Worm (Caenorhabditis elegans) whole organism, L4/young adult: ENCODE measurements around the gene patr-1.

Source experiments
- W03F9.2 ChIP-seq: fragments of 150-350 bp; optimal IDR thresholded peaks from 2 replicates; lab custom pipeline; 2014; ENCODE audit warnings: missing biosample characterization, missing genetic modification characterization
- dao-5 ChIP-seq: sonication (generic microtip); optimal IDR thresholded peaks from 2 replicates; lab custom pipeline; 2016; ENCODE audit warnings: missing genotype, missing genetic modification characterization, moderate library complexity, missing compliant biosample characterization
- him-1 ChIP-seq: sonication (generic microtip); optimal IDR thresholded peaks from 2 replicates; lab custom pipeline; 2016; ENCODE audit warnings: missing genotype, missing genetic modification reagents, missing genetic modification characterization, missing compliant biosample characterization

The patr-1 gene

DNA sequence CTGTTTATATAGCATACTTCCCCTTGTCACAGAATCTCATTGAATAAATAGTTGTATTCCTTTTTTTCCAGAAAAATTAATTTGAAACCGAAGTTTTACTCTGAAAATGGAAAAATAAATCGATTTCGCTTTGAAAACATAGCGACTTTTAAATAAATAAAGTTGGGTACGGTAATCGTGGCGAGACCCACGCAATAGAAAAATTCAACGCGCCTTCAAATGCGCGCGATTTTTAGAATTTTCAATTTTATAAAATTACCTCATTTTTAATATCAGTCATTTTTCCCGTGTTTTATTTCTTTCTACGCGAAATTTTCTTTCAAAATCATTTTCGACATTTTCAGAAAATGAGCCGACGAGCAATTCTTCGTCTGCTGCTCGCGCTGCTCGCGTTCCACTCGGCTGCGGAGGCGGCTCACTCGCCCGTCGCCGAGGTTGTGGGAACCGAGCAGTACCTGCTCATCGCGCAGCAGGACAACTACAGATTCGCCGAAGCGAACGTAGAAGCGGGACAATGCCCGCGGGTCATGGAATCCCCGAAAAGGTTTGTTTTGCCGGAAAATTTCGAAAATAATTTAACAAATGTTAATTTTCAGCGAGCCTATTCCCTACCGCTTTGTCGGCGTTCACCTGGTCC is 51.2 kb downstream of the patr-1 start, which contains the start of gene F13D12.5:
F13D12.5 (plus strand) TSS at position 345 of the 637 bp plus-strand sequence.
- TF ChIP-seq dao-5 = no peak
- peak; percentile 38 for TF ChIP-seq W03F9.2 (tag; lab: Kevin White, UChicago)

DNA sequence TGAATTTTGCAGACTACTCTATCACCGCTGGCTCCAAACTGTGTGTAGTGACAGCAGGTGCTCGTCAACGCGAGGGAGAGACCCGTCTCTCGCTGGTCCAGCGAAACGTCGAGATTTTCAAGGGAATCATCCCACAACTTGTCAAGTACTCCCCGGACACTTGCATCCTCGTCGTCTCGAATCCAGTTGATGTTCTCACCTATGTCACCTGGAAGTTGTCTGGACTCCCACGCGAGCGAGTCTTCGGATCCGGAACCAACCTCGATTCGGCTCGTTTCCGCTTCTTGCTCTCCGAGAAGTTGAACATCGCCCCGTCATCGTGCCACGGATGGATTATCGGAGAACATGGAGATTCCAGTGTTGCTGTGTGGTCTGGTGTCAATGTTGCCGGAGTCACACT is 52.1 kb downstream of the patr-1 start:
- TF ChIP-seq dao-5 = no peak
- no peak for TF ChIP-seq W03F9.2 (tag; lab: Kevin White, UChicago)
- no peak for TF ChIP-seq him-1 (tag; lab: Kevin White, UChicago)
